Worm (Caenorhabditis elegans): ENCODE results near the gene srw-118.

- TF ChIP-seq dve-1 (tag; optimal IDR thresholded peaks at IDR 0.05) (no peak), unc-3 (GFP tag; conservative IDR thresholded peaks at IDR 0.05) (no peak), unc-3 (tag; optimal IDR thresholded peaks at IDR 0.05) (no peak)
Observed at ce11 chrV:3011394-3011793, 31.5 kb upstream of the srw-118 start, which contains the start of gene srw-135.

All from whole organism, late embryonic.